Worm (Caenorhabditis elegans): ENCODE results near the gene sre-4.

sre-4 gene

DNA sequence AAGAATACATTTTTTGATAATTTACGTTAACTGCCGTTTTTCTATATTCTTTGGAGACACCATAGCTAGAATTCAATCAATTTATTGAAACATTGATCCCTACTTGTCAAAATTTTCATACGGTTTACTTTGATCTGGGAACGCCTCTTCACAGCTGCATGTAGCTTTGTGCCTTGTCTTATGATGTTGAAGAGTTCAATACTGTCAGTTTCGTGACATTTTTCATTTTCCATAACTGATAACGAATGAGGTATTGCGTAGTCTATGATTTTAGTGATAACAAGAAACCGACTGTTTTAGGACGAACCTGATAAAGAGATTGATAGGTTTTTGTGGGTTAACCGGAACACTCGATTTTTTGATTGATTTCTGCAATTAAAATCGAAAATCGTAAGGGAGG, 16.8 kb upstream of the sre-4 start (continued):
- TF ChIP-seq hrde-1 (tag; optimal IDR thresholded peaks at IDR 0.05; ENCODE audit: borderline replicate concordance) (no peak), ekl-4 (GFP tag; IDR thresholded peaks at IDR 0.05) (no peak), lin-35 (GFP tag; optimal IDR thresholded peaks at IDR 0.05) (no peak), ztf-26 (tag; optimal IDR thresholded peaks at IDR 0.05) (no peak), F57A8.1 (GFP tag; optimal IDR thresholded peaks at IDR 0.05) (no peak), nfyb-1 (GFP tag; IDR thresholded peaks at IDR 0.05) (no peak), die-1 (tag; optimal IDR thresholded peaks at IDR 0.05) (no peak), ets-4 (GFP tag; optimal IDR thresholded peaks at IDR 0.05) (peak; percentile 83), ama-1 (optimal IDR thresholded peaks at IDR 0.05) (no peak), ama-1 (GFP tag; optimal IDR thresholded peaks at IDR 0.05) (no peak), ztf-3 (GFP tag; optimal IDR thresholded peaks at IDR 0.05) (no peak), ZK185.1 (tag; optimal IDR thresholded peaks at IDR 0.05; ENCODE audit: poor library complexity, severe bottlenecking) (no peak), efl-1 (GFP tag; optimal IDR thresholded peaks at IDR 0.05) (no peak), atf-7 (tag; optimal IDR thresholded peaks at IDR 0.05) (peak; percentile 74), nhr-179 (tag; optimal IDR thresholded peaks at IDR 0.05) (no peak), repo-1 (tag; optimal IDR thresholded peaks at IDR 0.05) (peak; percentile 46), snpc-1.3 (tag; optimal IDR thresholded peaks at IDR 0.05; ENCODE audit: insufficient read depth) (no peak), akir-1 (GFP tag; optimal IDR thresholded peaks at IDR 0.05) (no peak), egrh-3 (GFP tag; IDR thresholded peaks at IDR 0.05) (no peak), Y53G8AR.9 (GFP tag; conservative IDR thresholded peaks at IDR 0.05) (no peak), C17E4.6 (GFP tag; IDR thresholded peaks at IDR 0.05) (no peak), aptf-2 (GFP tag; conservative IDR thresholded peaks at IDR 0.05) (no peak), lin-54 (GFP tag; optimal IDR thresholded peaks at IDR 0.05) (peak; percentile 34), let-607 (tag; optimal IDR thresholded peaks at IDR 0.05) (peak; percentile 29 to 60), D2030.7 (GFP tag; IDR thresholded peaks at IDR 0.05) (no peak), cebp-2 (GFP tag; IDR thresholded peaks at IDR 0.05) (no peak), lin-26 (GFP tag; IDR thresholded peaks at IDR 0.05) (no peak), B0035.1 (tag; optimal IDR thresholded peaks at IDR 0.05) (no peak), Y67H2A.10 (GFP tag; conservative IDR thresholded peaks at IDR 0.05) (no peak), F10E7.11 (tag; optimal IDR thresholded peaks at IDR 0.05) (no peak), ceh-27 (GFP tag; optimal IDR thresholded peaks at IDR 0.05) (no peak), K11D2.4 (GFP tag; IDR thresholded peaks at IDR 0.05) (no peak), F22D6.2 (tag; optimal IDR thresholded peaks at IDR 0.05) (peak; percentile 0), T07F8.4 (tag; optimal IDR thresholded peaks at IDR 0.05) (no peak), bed-2 (GFP tag; IDR thresholded peaks at IDR 0.05) (no peak), unc-130 (GFP tag; optimal IDR thresholded peaks at IDR 0.05) (no peak), him-1 (tag; optimal IDR thresholded peaks at IDR 0.05) (no peak), F55B11.4 (tag; optimal IDR thresholded peaks at IDR 0.05; ENCODE audit: borderline replicate concordance, insufficient read depth) (no peak), somi-1 (GFP tag; optimal IDR thresholded peaks at IDR 0.05) (no peak), athp-1 (tag; optimal IDR thresholded peaks at IDR 0.05) (no peak), lsy-27 (tag; optimal IDR thresholded peaks at IDR 0.05; ENCODE audit: borderline replicate concordance, insufficient read depth) (no peak), tbp1 (GFP tag; optimal IDR thresholded peaks at IDR 0.05) (peak; percentile 35), mel-28 (tag; optimal IDR thresholded peaks at IDR 0.05; ENCODE audit: borderline replicate concordance) (no peak), sptf-2 (GFP tag; optimal IDR thresholded peaks at IDR 0.05) (no peak), attf-5 (GFP tag; optimal IDR thresholded peaks at IDR 0.05) (peak; percentile 18), pbrm-1 (GFP tag; IDR thresholded peaks at IDR 0.05) (no peak; the same call in 1 of the 2 replicates)

Measured in whole organism, young adult.